ENCODE assay signal across 2 fruit fly cellular contexts in genomic region chrX:17860711-17861110, dm6.
A peak's percentile ranks its signal among the peaks of the same experiment; 100 is the strongest.
TF ChIP-seq lines count a peak whose summit lies in the region.

TSS of gene Arp8 (minus strand) at chrX:17860800.
TSS of gene CG6769 (plus strand) at chrX:17861002.

TF ChIP-seq in whole organism, embryonic, 481 proteins besides CTCF, POLR2A, EP300 and RAD21 (continued from another document):
- peak; percentile 36 for TF ChIP-seq CG13775 (GFP tag; optimal IDR thresholded peaks at IDR 0.05; lab: Kevin White, UChicago)
- TF ChIP-seq ttk (GFP tag; IDR thresholded peaks at IDR 0.05; lab: Robert Waterston, UW): no peak
- TF ChIP-seq tx (GFP tag; optimal IDR thresholded peaks at IDR 0.05; lab: Kevin White, UChicago): no peak
- TF ChIP-seq Sry-δ (GFP tag; optimal IDR thresholded peaks at IDR 0.05; lab: Kevin White, UChicago): peak; percentile 14
- peak; percentile 64 for TF ChIP-seq row (GFP tag; IDR thresholded peaks at IDR 0.05; lab: Robert Waterston, UW)
- TF ChIP-seq phol (tag; optimal IDR thresholded peaks at IDR 0.05; lab: Kevin White, UChicago): peak; percentile 54
- TF ChIP-seq jing (GFP tag; optimal IDR thresholded peaks at IDR 0.05; lab: Kevin White, UChicago): no peak
- no peak for TF ChIP-seq lov (optimal IDR thresholded peaks at IDR 0.05; lab: Kevin White, UChicago)
- TF ChIP-seq lov (GFP tag; IDR thresholded peaks at IDR 0.05; lab: Robert Waterston, UW): no peak
- peak; percentile 45 for TF ChIP-seq Fer1 (GFP tag; optimal IDR thresholded peaks at IDR 0.05; lab: Kevin White, UChicago)
- peak; percentile 58 for TF ChIP-seq sens (GFP tag; lab: Kevin White, UChicago)
- peak; percentile 27; the same call in 1 of the 2 replicates for TF ChIP-seq CG4360 (GFP tag; IDR thresholded peaks at IDR 0.05; lab: Robert Waterston, UW)
- TF ChIP-seq CG18262 (tag; optimal IDR thresholded peaks at IDR 0.05; lab: Kevin White, UChicago): peak; percentile 21
- peak; percentile 12 for TF ChIP-seq nmo (GFP tag; optimal IDR thresholded peaks at IDR 0.05; lab: Kevin White, UChicago)
- TF ChIP-seq lilli (GFP tag; optimal IDR thresholded peaks at IDR 0.05; lab: Kevin White, UChicago): peak; percentile 6
- TF ChIP-seq CG14710 (tag; optimal IDR thresholded peaks at IDR 0.05; lab: Kevin White, UChicago): peak; percentile 61
- TF ChIP-seq Xbp1 (GFP tag; optimal IDR thresholded peaks at IDR 0.05; lab: Kevin White, UChicago): peak; percentile 6
- TF ChIP-seq CG12391 (tag; optimal IDR thresholded peaks at IDR 0.05; lab: Kevin White, UChicago): peak; percentile 55
- peak; percentile 19 for TF ChIP-seq CG2712 (tag; optimal IDR thresholded peaks at IDR 0.05; lab: Kevin White, UChicago)
- peak; percentile 30 for TF ChIP-seq HmgZ (tag; optimal IDR thresholded peaks at IDR 0.05; lab: Kevin White, UChicago)
- TF ChIP-seq trem (tag; optimal IDR thresholded peaks at IDR 0.05; lab: Kevin White, UChicago): peak; percentile 68
- peak; percentile 53 for TF ChIP-seq CG2116 (GFP tag; optimal IDR thresholded peaks at IDR 0.05; lab: Kevin White, UChicago)
- peak; percentile 46 for TF ChIP-seq CG17186 (GFP tag; optimal IDR thresholded peaks at IDR 0.05; lab: Kevin White, UChicago)
- TF ChIP-seq E2f2 (GFP tag; IDR thresholded peaks at IDR 0.05; lab: Robert Waterston, UW): peak; percentile 34; the same call in 1 of the 2 replicates
- no peak for TF ChIP-seq pnt (GFP tag; optimal IDR thresholded peaks at IDR 0.05; lab: Kevin White, UChicago)
- peak; percentile 28 for TF ChIP-seq CG4617 (GFP tag; optimal IDR thresholded peaks at IDR 0.05; lab: Kevin White, UChicago; ENCODE audit: borderline replicate concordance)
- TF ChIP-seq CG11398 (GFP tag; optimal IDR thresholded peaks at IDR 0.05; lab: Kevin White, UChicago): no peak
- peak; percentile 40 for TF ChIP-seq gem (tag; optimal IDR thresholded peaks at IDR 0.05; lab: Kevin White, UChicago)
- no peak for TF ChIP-seq Tbp (GFP tag; optimal IDR thresholded peaks at IDR 0.05; lab: Kevin White, UChicago)
- TF ChIP-seq Med (GFP tag; lab: Kevin White, UChicago): peak; percentile 82
- peak; percentile 16 for TF ChIP-seq cato (GFP tag; optimal IDR thresholded peaks at IDR 0.05; lab: Kevin White, UChicago; ENCODE audit: borderline replicate concordance)
- TF ChIP-seq Xrp1 (GFP tag; IDR thresholded peaks at IDR 0.05; lab: Robert Waterston, UW): 0 out of 2 replicates have a peak, but pooled peaks have one; percentile 14
- TF ChIP-seq Antp (GFP tag; optimal IDR thresholded peaks at IDR 0.05; lab: Kevin White, UChicago): no peak
- peak; percentile 4 for TF ChIP-seq zen (tag; optimal IDR thresholded peaks at IDR 0.05; lab: Kevin White, UChicago)
- peak; percentile 6 for TF ChIP-seq CG13424 (tag; optimal IDR thresholded peaks at IDR 0.05; lab: Kevin White, UChicago)
- TF ChIP-seq CG8388 (GFP tag; optimal IDR thresholded peaks at IDR 0.05; lab: Kevin White, UChicago): peak; percentile 11
- no peak for TF ChIP-seq CG3163 (GFP tag; optimal IDR thresholded peaks at IDR 0.05; lab: Kevin White, UChicago)
- TF ChIP-seq Pdp1 (GFP tag; optimal IDR thresholded peaks at IDR 0.05; lab: Kevin White, UChicago): peak in 1 of 2 experiments; percentile 26
- TF ChIP-seq Ets97D (GFP tag; optimal IDR thresholded peaks at IDR 0.05; lab: Kevin White, UChicago): peak; percentile 15
- peak; percentile 63 for TF ChIP-seq YL-1 (GFP tag; optimal IDR thresholded peaks at IDR 0.05; lab: Kevin White, UChicago)
- TF ChIP-seq CG17829 (tag; optimal IDR thresholded peaks at IDR 0.05; lab: Kevin White, UChicago): peak; percentile 27
- 0 out of 2 replicates have a peak, but pooled peaks have one; percentile 18 for TF ChIP-seq unc-4 (GFP tag; IDR thresholded peaks at IDR 0.05; lab: Robert Waterston, UW; ENCODE audit: partially characterized antibody)
- TF ChIP-seq CG6654 (GFP tag; optimal IDR thresholded peaks at IDR 0.05; lab: Kevin White, UChicago): no peak
- no peak for TF ChIP-seq cas (GFP tag; IDR thresholded peaks at IDR 0.05; lab: Robert Waterston, UW)
- TF ChIP-seq nom (GFP tag; optimal IDR thresholded peaks at IDR 0.05; lab: Kevin White, UChicago): peak; percentile 2
- TF ChIP-seq CG3847 (GFP tag; IDR thresholded peaks at IDR 0.05; lab: Robert Waterston, UW): peak; percentile 18; the same call in 1 of the 2 replicates
- TF ChIP-seq dpn (GFP tag; optimal IDR thresholded peaks at IDR 0.05; lab: Kevin White, UChicago): peak in 1 of 2 experiments; percentile 16
- peak; percentile 17 for TF ChIP-seq CG12299 (tag; optimal IDR thresholded peaks at IDR 0.05; lab: Kevin White, UChicago)
- TF ChIP-seq CG1603 (tag; optimal IDR thresholded peaks at IDR 0.05; lab: Kevin White, UChicago): peak; percentile 31
- peak; percentile 1 for TF ChIP-seq B-H2 (GFP tag; optimal IDR thresholded peaks at IDR 0.05; lab: Kevin White, UChicago)
- no peak for TF ChIP-seq CG14441 (GFP tag; IDR thresholded peaks at IDR 0.05; lab: Robert Waterston, UW)
- TF ChIP-seq CG30403 (GFP tag; optimal IDR thresholded peaks at IDR 0.05; lab: Kevin White, UChicago): peak; percentile 19
- peak; percentile 41 for TF ChIP-seq CG2120 (GFP tag; optimal IDR thresholded peaks at IDR 0.05; lab: Kevin White, UChicago)
- peak; percentile 32 for TF ChIP-seq CG12659 (GFP tag; optimal IDR thresholded peaks at IDR 0.05; lab: Kevin White, UChicago)
- peak; percentile 47 for TF ChIP-seq dm (GFP tag; optimal IDR thresholded peaks at IDR 0.05; lab: Kevin White, UChicago)
- peak; percentile 8 for TF ChIP-seq CG13296 (GFP tag; optimal IDR thresholded peaks at IDR 0.05; lab: Kevin White, UChicago)
- peak in 1 of 3 experiments; percentile 33 for TF ChIP-seq lola (GFP tag; optimal IDR thresholded peaks at IDR 0.05; lab: Kevin White, UChicago)
- TF ChIP-seq stwl (tag; optimal IDR thresholded peaks at IDR 0.05; lab: Kevin White, UChicago): peak; percentile 42
- peak; percentile 19 for TF ChIP-seq CG9727 (GFP tag; optimal IDR thresholded peaks at IDR 0.05; lab: Kevin White, UChicago)
- TF ChIP-seq CG8924 (tag; optimal IDR thresholded peaks at IDR 0.05; lab: Kevin White, UChicago): peak; percentile 47
- TF ChIP-seq Optix (GFP tag; IDR thresholded peaks at IDR 0.05; lab: Robert Waterston, UW): no peak
- TF ChIP-seq CoRest (tag; optimal IDR thresholded peaks at IDR 0.05; lab: Kevin White, UChicago): peak; percentile 40

TF ChIP-seq in whole organism, prepupa, 60 proteins besides CTCF, POLR2A, EP300 and RAD21 (continued from another document):
- no peak for TF ChIP-seq salr (GFP tag; optimal IDR thresholded peaks at IDR 0.05; lab: Kevin White, UChicago)
- no peak for TF ChIP-seq Eip93F (GFP tag; optimal IDR thresholded peaks at IDR 0.05; lab: Kevin White, UChicago)
- no peak for TF ChIP-seq CG16779 (tag; optimal IDR thresholded peaks at IDR 0.05; lab: Kevin White, UChicago)
- TF ChIP-seq topi (GFP tag; optimal IDR thresholded peaks at IDR 0.05; lab: Kevin White, UChicago): peak; percentile 22
- TF ChIP-seq CG31627 (GFP tag; optimal IDR thresholded peaks at IDR 0.05; lab: Kevin White, UChicago): no peak
- no peak for TF ChIP-seq CG6854 (GFP tag; optimal IDR thresholded peaks at IDR 0.05; lab: Kevin White, UChicago)
- TF ChIP-seq CG6792 (GFP tag; optimal IDR thresholded peaks at IDR 0.05; lab: Kevin White, UChicago): no peak
- TF ChIP-seq CG11294 (GFP tag; IDR thresholded peaks at IDR 0.05; lab: Robert Waterston, UW): no peak
- TF ChIP-seq Eip75B (GFP tag; optimal IDR thresholded peaks at IDR 0.05; lab: Kevin White, UChicago): peak; percentile 3
- no peak for TF ChIP-seq dsx (GFP tag; optimal IDR thresholded peaks at IDR 0.05; lab: Kevin White, UChicago; ENCODE audit: poor library complexity, severe bottlenecking)
- TF ChIP-seq Blimp-1 (GFP tag; optimal IDR thresholded peaks at IDR 0.05; lab: Kevin White, UChicago): peak; percentile 34
- TF ChIP-seq dac (GFP tag; optimal IDR thresholded peaks at IDR 0.05; lab: Kevin White, UChicago): no peak
- TF ChIP-seq fd59A (GFP tag; optimal IDR thresholded peaks at IDR 0.05; lab: Kevin White, UChicago): no peak
- TF ChIP-seq Met (GFP tag; optimal IDR thresholded peaks at IDR 0.05; lab: Kevin White, UChicago): peak; percentile 39
- peak; percentile 76 for TF ChIP-seq Eip78C (GFP tag; lab: Kevin White, UChicago)
- no peak for TF ChIP-seq CG6808 (GFP tag; optimal IDR thresholded peaks at IDR 0.05; lab: Kevin White, UChicago)
- TF ChIP-seq CG8319 (GFP tag; optimal IDR thresholded peaks at IDR 0.05; lab: Kevin White, UChicago): no peak
- TF ChIP-seq CG4318 (GFP tag; optimal IDR thresholded peaks at IDR 0.05; lab: Kevin White, UChicago): no peak
- TF ChIP-seq Sox14 (GFP tag; optimal IDR thresholded peaks at IDR 0.05; lab: Kevin White, UChicago): peak; percentile 56
- no peak for TF ChIP-seq CG3919 (GFP tag; optimal IDR thresholded peaks at IDR 0.05; lab: Kevin White, UChicago)
- peak; percentile 6 for TF ChIP-seq achi (GFP tag; optimal IDR thresholded peaks at IDR 0.05; lab: Kevin White, UChicago)
- TF ChIP-seq OdsH (GFP tag; optimal IDR thresholded peaks at IDR 0.05; lab: Kevin White, UChicago): no peak
- no peak for TF ChIP-seq CG6276 (GFP tag; optimal IDR thresholded peaks at IDR 0.05; lab: Kevin White, UChicago)
- no peak for TF ChIP-seq Hr38 (GFP tag; optimal IDR thresholded peaks at IDR 0.05; lab: Kevin White, UChicago)
- TF ChIP-seq ss (GFP tag; optimal IDR thresholded peaks at IDR 0.05; lab: Kevin White, UChicago): no peak
- no peak for TF ChIP-seq CG10669 (GFP tag; optimal IDR thresholded peaks at IDR 0.05; lab: Kevin White, UChicago)
- no peak for TF ChIP-seq net (GFP tag; optimal IDR thresholded peaks at IDR 0.05; lab: Kevin White, UChicago)
- TF ChIP-seq CG1621 (tag; optimal IDR thresholded peaks at IDR 0.05; lab: Kevin White, UChicago): peak; percentile 35
- TF ChIP-seq fd85E (GFP tag; optimal IDR thresholded peaks at IDR 0.05; lab: Kevin White, UChicago): no peak
TF ChIP-seq in whole organism, prepupa: peak in this region for 14.
